Fruit fly (Drosophila melanogaster) whole organism, embryonic: ENCODE measurements around the gene CG8668.

Experiments used
- BtbVII ChIP-seq: fragments of 200-800 bp; sonication (Bioruptor generic); optimal IDR thresholded peaks from 3 replicates; lab custom pipeline; 2017; ENCODE audit warnings: missing biosample characterization, mild to moderate bottlenecking, missing genetic modification characterization
- CG10274 ChIP-seq: fragments of 200-800 bp; sonication (Bioruptor generic); optimal IDR thresholded peaks from 3 replicates; lab custom pipeline; 2017; ENCODE audit warnings: missing biosample characterization, mild to moderate bottlenecking, missing genetic modification characterization
- CG11093 ChIP-seq: fragments of 200-800 bp; sonication (Bioruptor generic); IDR thresholded peaks from 3 replicates; pipeline ENCODE4 v1.3.6; 2022; ENCODE audit warnings: missing biosample characterization, missing genetic modification characterization
- CG12071 ChIP-seq: fragments of 200-800 bp; sonication (Bioruptor generic); optimal IDR thresholded peaks from 3 replicates; lab custom pipeline; 2018; ENCODE audit warnings: missing biosample characterization, mild to moderate bottlenecking, missing genetic modification characterization
- CG12769 ChIP-seq: fragments of 200-800 bp; sonication (Bioruptor generic); optimal IDR thresholded peaks from 2 replicates; lab custom pipeline; 2019; ENCODE audit warnings: missing biosample characterization, mild to moderate bottlenecking, missing genetic modification characterization, moderate library complexity
- CG13296 ChIP-seq: fragments of 200-800 bp; sonication (Bioruptor generic); optimal IDR thresholded peaks from 3 replicates; lab custom pipeline; 2018; ENCODE audit warnings: missing biosample characterization, mild to moderate bottlenecking, missing genetic modification characterization
- CG14965 ChIP-seq: fragments of 200-800 bp; sonication (Bioruptor generic); optimal IDR thresholded peaks from 2 replicates; lab custom pipeline; 2016; ENCODE audit warnings: missing biosample characterization, missing genetic modification characterization, borderline replicate concordance
- CG17912 ChIP-seq: fragments of 200-800 bp; sonication (Bioruptor generic); optimal IDR thresholded peaks from 2 replicates; lab custom pipeline; 2018; ENCODE audit warnings: missing biosample characterization, mild to moderate bottlenecking, missing genetic modification characterization
- CG1832 ChIP-seq: fragments of 200-800 bp; sonication (Bioruptor generic); optimal IDR thresholded peaks from 2 replicates; lab custom pipeline; 2017; ENCODE audit warnings: missing biosample characterization, mild to moderate bottlenecking, missing genetic modification characterization, inconsistent platforms
- CG18599 ChIP-seq: fragments of 200-800 bp; sonication (Bioruptor generic); optimal IDR thresholded peaks from 3 replicates; lab custom pipeline; 2017; ENCODE audit warnings: missing biosample characterization, missing genetic modification characterization, mild to moderate bottlenecking, moderate library complexity, missing genetic modification reagents
- CG2199 ChIP-seq: fragments of 200-800 bp; sonication (Bioruptor generic); IDR thresholded peaks from 3 replicates; pipeline ENCODE4 v1.3.6; 2022; ENCODE audit warnings: missing biosample characterization, missing genetic modification characterization
- CG2678 ChIP-seq: fragments of 200-800 bp; sonication (Bioruptor generic); optimal IDR thresholded peaks from 3 replicates; lab custom pipeline; 2019; ENCODE audit warnings: missing biosample characterization, mild to moderate bottlenecking, missing genetic modification characterization, moderate library complexity
- CG2712 ChIP-seq: fragments of 200-800 bp; optimal IDR thresholded peaks from 3 replicates; lab custom pipeline; 2019; ENCODE audit warnings: missing biosample characterization, mild to moderate bottlenecking, missing genetic modification characterization, moderate library complexity
- CG30020 ChIP-seq: fragments of 200-800 bp; optimal IDR thresholded peaks from 2 replicates; lab custom pipeline; 2019; ENCODE audit warnings: missing biosample characterization, mild to moderate bottlenecking, missing genetic modification characterization, moderate library complexity
- CG4820 ChIP-seq: fragments of 200-800 bp; sonication (Bioruptor generic); optimal IDR thresholded peaks from 3 replicates; lab custom pipeline; 2016; ENCODE audit warnings: missing biosample characterization, missing genetic modification characterization
- CG5180 ChIP-seq: fragments of 200-800 bp; sonication (Bioruptor generic); optimal IDR thresholded peaks from 3 replicates; lab custom pipeline; 2017; ENCODE audit warnings: missing biosample characterization, missing genetic modification characterization, mild to moderate bottlenecking, moderate library complexity, missing genetic modification reagents
- CG7372 ChIP-seq: fragments of 200-800 bp; sonication (Bioruptor generic); IDR thresholded peaks from 2 replicates; pipeline ENCODE4 v1.3.6; 2022; ENCODE audit warnings: missing biosample characterization, missing genetic modification characterization
- CG8290 ChIP-seq, 3 experiments: fragments of 200-800 bp; sonication (Bioruptor generic); optimal IDR thresholded peaks; 2 replicates each; lab custom pipeline; 2016 to 2019; ENCODE audit warnings: missing biosample characterization in 3 of 3, missing genetic modification characterization in 3 of 3, mild to moderate bottlenecking in 2 of 3, moderate library complexity in 1 of 3
- CG8765 ChIP-seq: fragments of 200-800 bp; sonication (Bioruptor generic); IDR thresholded peaks from 2 replicates; pipeline ENCODE4 v1.3.6; 2022; ENCODE audit warnings: missing biosample characterization, missing genetic modification characterization
- CG9609 ChIP-seq: fragments of 200-800 bp; sonication (Bioruptor generic); optimal IDR thresholded peaks from 3 replicates; lab custom pipeline; 2016; ENCODE audit warnings: missing biosample characterization, missing genetic modification characterization
- CG9797 ChIP-seq: fragments of 200-800 bp; sonication (Bioruptor generic); optimal IDR thresholded peaks from 3 replicates; lab custom pipeline; 2018; ENCODE audit warnings: missing biosample characterization, mild to moderate bottlenecking, missing genetic modification characterization
- CG9876 ChIP-seq: fragments of 200-800 bp; sonication (Bioruptor generic); optimal IDR thresholded peaks from 2 replicates; lab custom pipeline; 2016; ENCODE audit warnings: missing biosample characterization, missing genetic modification characterization
- CHES-1-like ChIP-seq: fragments of 200-800 bp; sonication (Bioruptor generic); optimal IDR thresholded peaks from 2 replicates; lab custom pipeline; 2016; ENCODE audit warnings: missing biosample characterization, missing genetic modification characterization
- D19A ChIP-seq: fragments of 200-800 bp; optimal IDR thresholded peaks from 3 replicates; lab custom pipeline; 2019; ENCODE audit warnings: missing biosample characterization, mild to moderate bottlenecking, missing genetic modification characterization, moderate library complexity
- Deaf1 ChIP-seq: fragments of 200-800 bp; optimal IDR thresholded peaks from 3 replicates; lab custom pipeline; 2019; ENCODE audit warnings: missing biosample characterization, mild to moderate bottlenecking, missing genetic modification characterization, moderate library complexity
- Doc3 ChIP-seq: fragments of 200-800 bp; sonication (Bioruptor generic); IDR thresholded peaks from 3 replicates; pipeline ENCODE4 v1.3.6; 2022; ENCODE audit warnings: missing biosample characterization, missing genetic modification characterization; ENCODE audit not compliant: partially characterized antibody
- Ets97D ChIP-seq: fragments of 200-800 bp; sonication (Bioruptor generic); optimal IDR thresholded peaks from 3 replicates; lab custom pipeline; 2016; ENCODE audit warnings: missing biosample characterization, missing genetic modification characterization
- Fer1 ChIP-seq: fragments of 200-800 bp; sonication (Bioruptor generic); optimal IDR thresholded peaks from 2 replicates; lab custom pipeline; 2017; ENCODE audit warnings: missing biosample characterization, mild to moderate bottlenecking, missing genetic modification characterization
- Mad ChIP-seq: fragments of 200-800 bp; sonication (Bioruptor generic); optimal IDR thresholded peaks from 2 replicates; lab custom pipeline; 2016; ENCODE audit warnings: missing biosample characterization, missing genetic modification characterization
- NFAT ChIP-seq: fragments of 200-800 bp; sonication (Bioruptor generic); IDR thresholded peaks from 2 replicates; pipeline ENCODE4 v1.3.6; 2022; ENCODE audit warnings: missing biosample characterization, missing genetic modification characterization
- Scr ChIP-seq: fragments of 200-800 bp; sonication (Bioruptor generic); IDR thresholded peaks from 2 replicates; pipeline ENCODE4 v1.3.6; 2022; ENCODE audit warnings: missing biosample characterization, missing genetic modification characterization; ENCODE audit not compliant: partially characterized antibody
- Sox102F ChIP-seq: fragments of 200-800 bp; sonication (Bioruptor generic); optimal IDR thresholded peaks from 2 replicates; lab custom pipeline; 2018; ENCODE audit warnings: missing biosample characterization, mild to moderate bottlenecking, missing genetic modification characterization, moderate library complexity
- cg ChIP-seq: fragments of 200-800 bp; sonication (Bioruptor generic); optimal IDR thresholded peaks from 3 replicates; lab custom pipeline; 2019; ENCODE audit warnings: missing biosample characterization, mild to moderate bottlenecking, missing genetic modification characterization, moderate library complexity
- croc ChIP-seq: fragments of 200-800 bp; sonication (Bioruptor generic); conservative IDR thresholded peaks from 3 replicates; pipeline ENCODE4 v1.3.6; 2022; ENCODE audit warnings: missing biosample characterization, missing genetic modification characterization
- emc ChIP-seq: fragments of 200-800 bp; sonication (Bioruptor generic); optimal IDR thresholded peaks from 2 replicates; lab custom pipeline; 2016; ENCODE audit warnings: missing biosample characterization, missing genetic modification characterization
- ems ChIP-seq: fragments of 200-800 bp; sonication (Bioruptor generic); optimal IDR thresholded peaks from 3 replicates; lab custom pipeline; 2016; ENCODE audit warnings: missing biosample characterization, missing genetic modification characterization
- eve ChIP-seq, 2 experiments: fragments of >200 bp; optimal IDR thresholded peaks; 2 replicates each; lab custom pipeline; 2017; ENCODE audit warnings: missing biosample characterization in 2 of 2, missing genetic modification characterization in 2 of 2
- fd96Cb ChIP-seq: fragments of 200-800 bp; sonication (Bioruptor generic); optimal IDR thresholded peaks from 2 replicates; lab custom pipeline; 2018; ENCODE audit warnings: missing biosample characterization, mild to moderate bottlenecking, missing genetic modification characterization, moderate library complexity
- gce ChIP-seq: fragments of 200-800 bp; sonication (Bioruptor generic); IDR thresholded peaks from 3 replicates; pipeline ENCODE4 v1.3.6; 2022; ENCODE audit warnings: missing biosample characterization, missing genetic modification characterization
- gsb ChIP-seq: fragments of 200-800 bp; sonication (Bioruptor generic); IDR thresholded peaks from 2 replicates; pipeline ENCODE4 v1.3.6; 2022; ENCODE audit warnings: missing biosample characterization, missing genetic modification characterization
- kay ChIP-seq: fragments of 200-800 bp; sonication (Bioruptor generic); optimal IDR thresholded peaks from 2 replicates; lab custom pipeline; 2016; ENCODE audit warnings: missing biosample characterization, missing genetic modification characterization
- lab ChIP-seq: fragments of 200-800 bp; sonication (Bioruptor generic); optimal IDR thresholded peaks from 3 replicates; lab custom pipeline; 2017; ENCODE audit warnings: missing biosample characterization, missing genetic modification characterization, mild to moderate bottlenecking, moderate library complexity, missing genetic modification reagents
- p53 ChIP-seq: fragments of 200-800 bp; sonication (Bioruptor generic); optimal IDR thresholded peaks from 2 replicates; lab custom pipeline; 2016; ENCODE audit warnings: missing biosample characterization, missing genetic modification characterization
- psq ChIP-seq: fragments of 200-800 bp; sonication (Bioruptor generic); optimal IDR thresholded peaks from 2 replicates; lab custom pipeline; 2017; ENCODE audit warnings: missing biosample characterization, missing genetic modification characterization
- repo ChIP-seq: fragments of 200-800 bp; sonication (Bioruptor generic); optimal IDR thresholded peaks from 2 replicates; lab custom pipeline; 2016; ENCODE audit warnings: missing biosample characterization, missing genetic modification characterization
- sim ChIP-seq: fragments of 200-800 bp; sonication (Bioruptor generic); IDR thresholded peaks from 2 replicates; pipeline ENCODE4 v1.3.6; 2022; ENCODE audit warnings: missing biosample characterization, missing genetic modification characterization
- slou ChIP-seq: fragments of 200-800 bp; sonication (Bioruptor generic); optimal IDR thresholded peaks from 3 replicates; lab custom pipeline; 2016; ENCODE audit warnings: missing biosample characterization, missing genetic modification characterization
- sug ChIP-seq: fragments of 200-800 bp; optimal IDR thresholded peaks from 2 replicates; lab custom pipeline; 2019; ENCODE audit warnings: missing biosample characterization, mild to moderate bottlenecking, missing genetic modification characterization, moderate library complexity
- tap ChIP-seq: fragments of 200-800 bp; optimal IDR thresholded peaks from 3 replicates; lab custom pipeline; 2019; ENCODE audit warnings: missing biosample characterization, mild to moderate bottlenecking, missing genetic modification characterization, moderate library complexity
- unc-4 ChIP-seq: fragments of 200-800 bp; sonication (Bioruptor generic); IDR thresholded peaks from 2 replicates; pipeline ENCODE4 v1.3.6; 2022; ENCODE audit warnings: missing biosample characterization, missing genetic modification characterization; ENCODE audit not compliant: partially characterized antibody

Gene CG8668

DNA sequence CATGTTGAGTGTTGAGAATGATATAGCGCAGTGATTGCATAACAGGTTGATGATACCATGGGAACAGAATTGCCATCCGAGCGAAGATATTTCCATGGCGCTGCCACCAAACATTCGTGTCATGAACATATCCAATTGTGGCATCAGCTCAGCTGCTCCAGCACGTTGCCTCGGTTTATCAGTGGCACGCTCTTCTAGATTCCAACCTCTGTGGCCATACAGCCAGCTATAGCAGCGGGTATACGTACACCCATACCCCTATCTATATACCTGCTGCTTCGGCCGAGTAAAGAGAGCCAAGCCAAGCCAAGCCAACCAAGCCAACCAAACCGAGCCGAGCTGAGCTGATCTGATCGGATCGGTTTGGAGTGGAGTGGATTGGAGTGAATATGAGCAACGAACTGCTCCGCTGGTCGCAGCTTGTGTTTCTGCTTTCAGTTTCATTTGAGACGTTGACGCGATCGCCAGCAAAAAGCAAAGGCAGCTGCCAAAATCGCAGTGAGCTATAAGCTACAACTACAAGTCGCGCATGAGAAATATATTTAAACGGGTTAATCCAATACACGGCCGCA, 21.8 kb downstream of the CG8668 start (continued):
- TF ChIP-seq Fer1 (peak; percentile 18), kay (no peak), Doc3 (GFP tag; lab: Robert Waterston, UW) (no peak), CG13296 (GFP tag; lab: Kevin White, UChicago) (no peak), CG9797 (no peak), CG17912 (GFP tag; lab: Kevin White, UChicago) (no peak), gsb (GFP tag; lab: Robert Waterston, UW) (no peak), repo (GFP tag; lab: Kevin White, UChicago) (no peak), CG14965 (GFP tag; lab: Kevin White, UChicago) (no peak), p53 (GFP tag; lab: Kevin White, UChicago) (no peak), CG12071 (GFP tag; lab: Kevin White, UChicago) (peak; percentile 36), unc-4 (GFP tag; lab: Robert Waterston, UW) (0 out of 2 replicates have a peak, but pooled peaks have one; percentile 37), psq (GFP tag; lab: Kevin White, UChicago) (no peak), cg (GFP tag; lab: Kevin White, UChicago) (no peak), CG4820 (GFP tag; lab: Kevin White, UChicago) (no peak), BtbVII (no peak), eve (GFP tag; optimal IDR thresholded peaks at IDR 0.05; lab: Kevin White, UChicago) (no peak), CG7372 (GFP tag; lab: Robert Waterston, UW) (no peak), Sox102F (GFP tag; lab: Kevin White, UChicago) (no peak), CHES-1-like (no peak), CG2678 (tag; lab: Kevin White, UChicago) (no peak), sim (GFP tag; lab: Robert Waterston, UW) (no peak), CG1832 (GFP tag; lab: Kevin White, UChicago) (no peak), CG10274 (no peak), CG5180 (GFP tag; lab: Kevin White, UChicago) (peak; percentile 90), CG8765 (GFP tag; lab: Robert Waterston, UW) (no peak), CG8290 (GFP tag; optimal IDR thresholded peaks at IDR 0.05; lab: Kevin White, UChicago) (peak; percentile 6), CG8290 (tag; optimal IDR thresholded peaks at IDR 0.05; lab: Kevin White, UChicago) (peak in 1 of 2 experiments; percentile 47), gce (GFP tag; lab: Robert Waterston, UW) (no peak), tap (no peak), Deaf1 (tag; lab: Kevin White, UChicago) (peak; percentile 74), CG30020 (no peak), CG12769 (tag; lab: Kevin White, UChicago) (peak; percentile 27), CG9876 (GFP tag; lab: Kevin White, UChicago) (no peak), emc (GFP tag; lab: Kevin White, UChicago) (no peak), CG11093 (GFP tag; lab: Robert Waterston, UW) (no peak), D19A (tag; lab: Kevin White, UChicago) (no peak), croc (GFP tag; lab: Robert Waterston, UW) (no peak), Scr (GFP tag; lab: Robert Waterston, UW) (no peak), CG2712 (no peak), slou (GFP tag; lab: Kevin White, UChicago) (no peak), sug (tag; lab: Kevin White, UChicago) (peak; percentile 5), Ets97D (GFP tag; lab: Kevin White, UChicago) (no peak), NFAT (GFP tag; lab: Robert Waterston, UW) (no peak), lab (GFP tag; lab: Kevin White, UChicago) (peak; percentile 6), Mad (GFP tag; lab: Kevin White, UChicago) (no peak), CG2199 (0 out of 3 replicates have a peak, but pooled peaks have one; percentile 42), CG9609 (no peak), CG18599 (GFP tag; lab: Kevin White, UChicago) (no peak), fd96Cb (tag; lab: Kevin White, UChicago) (no peak), ems (GFP tag; lab: Kevin White, UChicago) (no peak)
